Fruit fly (Drosophila melanogaster) whole organism, embryonic: ENCODE results near the gene Cyp310a1.

Source experiments
- CG10431 ChIP-seq: fragments of 200-800 bp; sonication (Bioruptor generic); optimal IDR thresholded peaks from 3 replicates; lab custom pipeline; 2018; ENCODE audit warnings: missing biosample characterization, mild to moderate bottlenecking, missing genetic modification characterization
- CG10462 ChIP-seq: fragments of 200-800 bp; sonication (Bioruptor generic); optimal IDR thresholded peaks from 2 replicates; lab custom pipeline; 2016; ENCODE audit warnings: missing biosample characterization, missing genetic modification characterization
- CG11085 ChIP-seq: fragments of 200-800 bp; sonication (Bioruptor generic); IDR thresholded peaks from 2 replicates; pipeline ENCODE4 v1.3.6; 2022; ENCODE audit warnings: missing biosample characterization, missing genetic modification characterization
- CG13894 ChIP-seq: fragments of 200-800 bp; sonication (Bioruptor generic); optimal IDR thresholded peaks from 3 replicates; lab custom pipeline; 2018; ENCODE audit warnings: missing biosample characterization, mild to moderate bottlenecking, missing genetic modification characterization, moderate library complexity
- CG14441 ChIP-seq: fragments of 200-800 bp; sonication (Bioruptor generic); IDR thresholded peaks from 2 replicates; pipeline ENCODE4 v1.3.6; 2022; ENCODE audit warnings: missing biosample characterization, missing genetic modification characterization
- CG14965 ChIP-seq: fragments of 200-800 bp; sonication (Bioruptor generic); optimal IDR thresholded peaks from 2 replicates; lab custom pipeline; 2016; ENCODE audit warnings: missing biosample characterization, missing genetic modification characterization, borderline replicate concordance
- CG15601 ChIP-seq: fragments of 200-800 bp; sonication (Bioruptor generic); optimal IDR thresholded peaks from 3 replicates; lab custom pipeline; 2019; ENCODE audit warnings: missing biosample characterization, mild to moderate bottlenecking, missing genetic modification characterization, moderate library complexity
- CG2120 ChIP-seq: fragments of 200-800 bp; sonication (Bioruptor generic); optimal IDR thresholded peaks from 3 replicates; lab custom pipeline; 2016; ENCODE audit warnings: missing biosample characterization, missing genetic modification characterization
- CG31365 ChIP-seq: fragments of 200-800 bp; sonication (Bioruptor generic); optimal IDR thresholded peaks from 2 replicates; lab custom pipeline; 2018; ENCODE audit warnings: missing biosample characterization, mild to moderate bottlenecking, missing genetic modification characterization
- CG3407 ChIP-seq: fragments of 200-800 bp; sonication (Bioruptor generic); optimal IDR thresholded peaks from 2 replicates; lab custom pipeline; 2018; ENCODE audit warnings: missing biosample characterization, mild to moderate bottlenecking, missing genetic modification characterization
- CG6689 ChIP-seq: fragments of 200-800 bp; sonication (Bioruptor generic); IDR thresholded peaks from 2 replicates; pipeline ENCODE4 v1.3.6; 2022; ENCODE audit warnings: missing biosample characterization, missing genetic modification characterization
- CG7963 ChIP-seq: fragments of 200-800 bp; sonication (Bioruptor generic); IDR thresholded peaks from 3 replicates; pipeline ENCODE4 v1.3.6; 2022; ENCODE audit warnings: missing biosample characterization, missing genetic modification characterization; ENCODE audit not compliant: partially characterized antibody
- CG8281 ChIP-seq: fragments of 200-800 bp; sonication (Bioruptor generic); optimal IDR thresholded peaks from 2 replicates; lab custom pipeline; 2018; ENCODE audit warnings: missing biosample characterization, mild to moderate bottlenecking, missing genetic modification characterization, moderate library complexity
- CG9215 ChIP-seq: fragments of 200-800 bp; sonication (Bioruptor generic); IDR thresholded peaks from 2 replicates; pipeline ENCODE4 v1.3.6; 2022; ENCODE audit warnings: missing biosample characterization, missing genetic modification characterization
- CG9817 ChIP-seq: fragments of 200-800 bp; sonication (Bioruptor generic); optimal IDR thresholded peaks from 2 replicates; lab custom pipeline; 2018; ENCODE audit warnings: missing biosample characterization, mild to moderate bottlenecking, missing genetic modification characterization, moderate library complexity
- CG9876 ChIP-seq: fragments of 200-800 bp; sonication (Bioruptor generic); optimal IDR thresholded peaks from 2 replicates; lab custom pipeline; 2016; ENCODE audit warnings: missing biosample characterization, missing genetic modification characterization
- E2f1 ChIP-seq: fragments of 200-800 bp; sonication (Bioruptor generic); IDR thresholded peaks from 2 replicates; pipeline ENCODE4 v1.3.6; 2022; ENCODE audit warnings: missing biosample characterization, missing genetic modification characterization
- Hey ChIP-seq: fragments of 200-800 bp; sonication (Bioruptor generic); optimal IDR thresholded peaks from 3 replicates; lab custom pipeline; 2018; ENCODE audit warnings: missing biosample characterization, mild to moderate bottlenecking, missing genetic modification characterization
- Hmr ChIP-seq: fragments of 200-800 bp; sonication (Bioruptor generic); optimal IDR thresholded peaks from 3 replicates; lab custom pipeline; 2017; ENCODE audit warnings: mild to moderate bottlenecking, missing biosample characterization, missing genetic modification reagents, missing genetic modification characterization
- Hr39 ChIP-seq: fragments of >200 bp; optimal IDR thresholded peaks from 2 replicates; lab custom pipeline; 2017
- Hr78 ChIP-seq, 2 experiments: fragments of 200-800 bp in 1 of 2; fragments of >200 bp in 1 of 2; sonication (Bioruptor generic) in 1 of 2; optimal IDR thresholded peaks; 2 replicates each; lab custom pipeline; 2017 to 2019; ENCODE audit warnings: missing biosample characterization in 2 of 2, missing genetic modification characterization in 2 of 2, mild to moderate bottlenecking in 1 of 2, moderate library complexity in 1 of 2
- NC2β ChIP-seq: fragments of 200-800 bp; sonication (Bioruptor generic); optimal IDR thresholded peaks from 2 replicates; lab custom pipeline; 2016; ENCODE audit warnings: missing biosample characterization, missing genetic modification characterization
- Side ChIP-seq: fragments of 200-800 bp; sonication (Bioruptor generic); optimal IDR thresholded peaks from 2 replicates; lab custom pipeline; 2016; ENCODE audit warnings: missing biosample characterization, missing genetic modification characterization
- Sin3A ChIP-seq: fragments of >200 bp; optimal IDR thresholded peaks from 2 replicates; lab custom pipeline; 2018
- Six4 ChIP-seq: fragments of 200-800 bp; sonication (Bioruptor generic); optimal IDR thresholded peaks from 2 replicates; lab custom pipeline; 2016; ENCODE audit warnings: missing biosample characterization, missing genetic modification characterization
- Ssrp ChIP-seq: fragments of 200-800 bp; sonication (Bioruptor generic); optimal IDR thresholded peaks from 2 replicates; lab custom pipeline; 2018; ENCODE audit warnings: missing biosample characterization, mild to moderate bottlenecking, missing genetic modification characterization, moderate library complexity
- Xrp1 ChIP-seq: fragments of 200-800 bp; sonication (Bioruptor generic); IDR thresholded peaks from 2 replicates; pipeline ENCODE4 v1.3.6; 2022; ENCODE audit warnings: missing biosample characterization, missing genetic modification characterization
- abd-A ChIP-seq: fragments of 200-800 bp; sonication (Bioruptor generic); optimal IDR thresholded peaks from 3 replicates; lab custom pipeline; 2019; ENCODE audit warnings: missing biosample characterization, mild to moderate bottlenecking, missing genetic modification characterization, moderate library complexity
- al ChIP-seq: fragments of 200-800 bp; sonication (Bioruptor generic); IDR thresholded peaks from 2 replicates; pipeline ENCODE4 v1.3.6; 2022; ENCODE audit warnings: missing biosample characterization, missing genetic modification characterization
- cad ChIP-seq: fragments of >200 bp; optimal IDR thresholded peaks from 2 replicates; lab custom pipeline; 2017; ENCODE audit warnings: missing biosample characterization, missing genetic modification characterization
- cato ChIP-seq: fragments of 200-800 bp; sonication (Bioruptor generic); optimal IDR thresholded peaks from 2 replicates; lab custom pipeline; 2016; ENCODE audit warnings: missing biosample characterization, missing genetic modification characterization, borderline replicate concordance
- cg ChIP-seq: fragments of 200-800 bp; sonication (Bioruptor generic); optimal IDR thresholded peaks from 3 replicates; lab custom pipeline; 2019; ENCODE audit warnings: missing biosample characterization, mild to moderate bottlenecking, missing genetic modification characterization, moderate library complexity
- dan ChIP-seq: fragments of 200-800 bp; sonication (Bioruptor generic); IDR thresholded peaks from 2 replicates; pipeline ENCODE4 v1.3.6; 2022; ENCODE audit warnings: missing biosample characterization, missing genetic modification characterization
- inv ChIP-seq: fragments of 200-800 bp; sonication (Bioruptor generic); IDR thresholded peaks from 2 replicates; pipeline ENCODE4 v1.3.6; 2022; ENCODE audit warnings: missing biosample characterization, missing genetic modification characterization; ENCODE audit not compliant: partially characterized antibody
- lbe ChIP-seq: fragments of 200-800 bp; sonication (Bioruptor generic); optimal IDR thresholded peaks from 2 replicates; lab custom pipeline; 2016; ENCODE audit warnings: missing biosample characterization, mild to moderate bottlenecking, missing genetic modification characterization
- lmd ChIP-seq: fragments of 200-800 bp; sonication (Bioruptor generic); IDR thresholded peaks from 2 replicates; pipeline ENCODE4 v1.3.6; 2022; ENCODE audit warnings: missing biosample characterization, missing genetic modification characterization
- oc ChIP-seq: fragments of 200-800 bp; sonication (Bioruptor generic); optimal IDR thresholded peaks from 2 replicates; lab custom pipeline; 2018; ENCODE audit warnings: missing biosample characterization, mild to moderate bottlenecking, missing genetic modification characterization, moderate library complexity
- otp ChIP-seq: fragments of 200-800 bp; sonication (Bioruptor generic); IDR thresholded peaks from 3 replicates; pipeline ENCODE4, ENCODE4 v1.3.6; 2022; ENCODE audit warnings: missing biosample characterization, missing genetic modification characterization
- run ChIP-seq: fragments of 200-800 bp; sonication (Bioruptor generic); optimal IDR thresholded peaks from 3 replicates; lab custom pipeline; 2018; ENCODE audit warnings: missing biosample characterization, mild to moderate bottlenecking, missing genetic modification characterization
- schlank ChIP-seq: fragments of 200-800 bp; sonication (Bioruptor generic); optimal IDR thresholded peaks from 2 replicates; lab custom pipeline; 2018; ENCODE audit warnings: missing biosample characterization, mild to moderate bottlenecking, missing genetic modification characterization
- shn ChIP-seq: fragments of 200-800 bp; sonication (Bioruptor generic); optimal IDR thresholded peaks from 3 replicates; lab custom pipeline; 2016; ENCODE audit warnings: missing biosample characterization, missing genetic modification characterization
- sim ChIP-seq: fragments of 200-800 bp; sonication (Bioruptor generic); IDR thresholded peaks from 2 replicates; pipeline ENCODE4 v1.3.6; 2022; ENCODE audit warnings: missing biosample characterization, missing genetic modification characterization
- sna ChIP-seq: fragments of 200-800 bp; sonication (Bioruptor generic); IDR thresholded peaks from 2 replicates; pipeline ENCODE4 v1.3.6; 2022; ENCODE audit warnings: missing biosample characterization, missing genetic modification characterization; ENCODE audit not compliant: partially characterized antibody
- stc ChIP-seq: fragments of 200-800 bp; sonication (Bioruptor generic); IDR thresholded peaks from 2 replicates; pipeline ENCODE4 v1.3.6; 2022; ENCODE audit warnings: missing biosample characterization, missing genetic modification characterization
- stwl ChIP-seq: fragments of 200-800 bp; sonication (Bioruptor generic); optimal IDR thresholded peaks from 3 replicates; lab custom pipeline; 2018; ENCODE audit warnings: missing biosample characterization, mild to moderate bottlenecking, missing genetic modification characterization, moderate library complexity
- vvl ChIP-seq: fragments of 200-800 bp; sonication (Bioruptor generic); IDR thresholded peaks from 2 replicates; pipeline ENCODE4 v1.3.6; 2022; ENCODE audit warnings: missing biosample characterization, missing genetic modification characterization
- wdn ChIP-seq: fragments of 200-800 bp; sonication (Bioruptor generic); IDR thresholded peaks from 2 replicates; pipeline ENCODE4 v1.3.6; 2022; ENCODE audit warnings: missing biosample characterization, missing genetic modification characterization
- zfh2 ChIP-seq: fragments of 200-800 bp; sonication (Bioruptor generic); optimal IDR thresholded peaks from 2 replicates; lab custom pipeline; 2016; ENCODE audit warnings: missing biosample characterization, missing genetic modification characterization

The Cyp310a1 gene

DNA sequence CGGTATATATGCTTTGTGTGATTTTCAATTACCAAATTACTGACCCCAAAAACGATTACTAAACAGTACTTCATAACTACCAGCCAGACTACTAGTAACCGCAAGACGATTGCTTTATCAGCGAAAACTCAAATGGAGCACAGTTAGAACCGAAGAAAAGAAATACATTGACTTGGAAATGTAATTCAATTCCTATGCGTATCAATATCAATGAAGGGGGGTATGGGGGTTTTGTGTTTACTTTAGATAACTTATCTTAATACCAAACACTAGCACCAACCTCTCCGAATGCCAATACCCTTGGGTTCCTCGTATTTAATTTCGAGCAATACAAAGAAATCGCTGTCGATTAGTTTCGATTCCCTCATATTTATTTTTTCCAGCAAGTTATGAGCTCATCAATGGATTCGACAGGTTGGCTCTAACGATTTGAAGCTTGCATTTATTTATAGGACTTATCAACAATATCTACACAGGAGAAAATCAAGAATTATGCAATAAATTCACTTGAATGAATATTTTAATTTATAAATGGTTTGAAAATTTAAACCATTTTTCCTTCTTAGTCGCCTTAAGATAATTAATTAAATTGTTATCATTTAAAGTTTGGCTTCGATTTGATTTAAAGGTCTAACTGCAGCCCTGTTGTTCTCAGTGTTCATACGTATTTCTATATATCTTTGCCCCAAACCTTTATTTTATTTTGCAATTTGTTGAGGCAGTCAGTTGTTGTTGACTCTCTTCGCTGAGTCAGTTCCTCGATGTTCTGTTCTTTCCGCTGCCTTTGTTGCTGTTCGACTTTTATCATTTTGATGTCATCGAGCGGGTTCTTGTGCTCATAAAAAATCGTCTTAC, 31.2 kb downstream of the Cyp310a1 start (continued):
- TF ChIP-seq Six4 (GFP tag; lab: Kevin White, UChicago) = peak; percentile 58
- peak; percentile 46 for TF ChIP-seq schlank
- no peak for TF ChIP-seq cad (GFP tag; lab: Kevin White, UChicago)
- peak; percentile 17 for TF ChIP-seq cato

dm6 chr2L:18620153-18620552, 32.7 kb downstream of the Cyp310a1 start:
- TF ChIP-seq CG11085 (GFP tag; lab: Robert Waterston, UW) = no peak
- no peak for TF ChIP-seq Sin3A (lab: Kevin White, UChicago)
- no peak for TF ChIP-seq Ssrp (tag; lab: Kevin White, UChicago)
- TF ChIP-seq Hey (tag; lab: Kevin White, UChicago) = no peak
- TF ChIP-seq inv = no peak
- no peak for TF ChIP-seq CG9215 (GFP tag; lab: Robert Waterston, UW)
- TF ChIP-seq Hr78 (GFP tag; optimal IDR thresholded peaks at IDR 0.05; lab: Kevin White, UChicago) = peak in 1 of 2 experiments; percentile 54
- peak; percentile 19 for TF ChIP-seq CG10431 (GFP tag; lab: Kevin White, UChicago)
- no peak for TF ChIP-seq dan (GFP tag; lab: Robert Waterston, UW)
- peak; percentile 56; the same call in 1 of the 2 replicates for TF ChIP-seq vvl (GFP tag; lab: Robert Waterston, UW)
- no peak for TF ChIP-seq NC2β
- peak; percentile 19 for TF ChIP-seq cg
- 0 out of 3 replicates have a peak, but pooled peaks have one; percentile 21 for TF ChIP-seq otp (GFP tag; lab: Robert Waterston, UW)
- no peak for TF ChIP-seq CG14441 (GFP tag; lab: Robert Waterston, UW)
- TF ChIP-seq Xrp1 = 0 out of 2 replicates have a peak, but pooled peaks have one; percentile 11
- TF ChIP-seq run (tag; lab: Kevin White, UChicago) = no peak
- no peak for TF ChIP-seq CG2120 (GFP tag; lab: Kevin White, UChicago)
- no peak for TF ChIP-seq lbe (GFP tag; lab: Kevin White, UChicago)
- peak; percentile 76 for TF ChIP-seq oc (tag; lab: Kevin White, UChicago)
- TF ChIP-seq CG31365 (tag; lab: Kevin White, UChicago) = no peak
- peak; percentile 0 for TF ChIP-seq CG13894
- no peak for TF ChIP-seq CG6689
- TF ChIP-seq Hr39 (lab: Kevin White, UChicago) = no peak
- no peak for TF ChIP-seq Side (GFP tag; lab: Kevin White, UChicago)
- no peak for TF ChIP-seq zfh2
- no peak for TF ChIP-seq CG8281 (tag; lab: Kevin White, UChicago)
- TF ChIP-seq, all 482 proteins: peak for 8

dm6 chr2L:18617003-18617402, 35.8 kb downstream of the Cyp310a1 start, which contains the start of gene MESR3:
MESR3 (plus strand) TSS chr2L:18617256.
- TF ChIP-seq CG6689 = peak; percentile 70
- TF ChIP-seq CG15601 = peak; percentile 69
- peak; percentile 82; the same call in 1 of the 2 replicates for TF ChIP-seq stc (GFP tag; lab: Robert Waterston, UW)
- TF ChIP-seq E2f1 = peak; percentile 84
- TF ChIP-seq stwl = peak; percentile 49
- TF ChIP-seq Hmr (GFP tag; lab: Kevin White, UChicago) = peak; percentile 55
- no peak for TF ChIP-seq abd-A (tag; lab: Kevin White, UChicago)
- TF ChIP-seq al (GFP tag; lab: Robert Waterston, UW) = peak; percentile 54; the same call in 1 of the 2 replicates
- no peak for TF ChIP-seq CG7963 (GFP tag; lab: Robert Waterston, UW)
- no peak for TF ChIP-seq CG3407 (GFP tag; lab: Kevin White, UChicago)
- TF ChIP-seq CG10462 (GFP tag; lab: Kevin White, UChicago) = peak; percentile 27
- TF ChIP-seq wdn = no peak
- peak; percentile 36 for TF ChIP-seq CG9817
- TF ChIP-seq sim (GFP tag; lab: Robert Waterston, UW) = no peak
- no peak for TF ChIP-seq CG9876
- TF ChIP-seq CG14965 (GFP tag; lab: Kevin White, UChicago) = no peak
- peak; percentile 54 for TF ChIP-seq lmd (GFP tag; lab: Robert Waterston, UW)
- no peak for TF ChIP-seq shn (GFP tag; lab: Kevin White, UChicago)
- no peak for TF ChIP-seq dan (GFP tag; lab: Robert Waterston, UW)
- no peak for TF ChIP-seq sna (GFP tag; lab: Robert Waterston, UW)
